Worm (Caenorhabditis elegans) whole organism, L4 larva: Measurements from ENCODE around the gene R10E4.7.

ENCODE experiments used
- F44E2.7 ChIP-seq: fragments of 200-800 bp; sonication (Bioruptor generic); IDR thresholded peaks from 2 replicates; pipeline ENCODE4 v2.1.2; 2022; ENCODE audit warnings: missing genetic modification characterization, missing compliant biosample characterization
- F49E8.2 ChIP-seq: sonication (generic microtip); optimal IDR thresholded peaks from 2 replicates; lab custom pipeline; 2016; ENCODE audit warnings: missing compliant biosample characterization, mild to moderate bottlenecking, missing genetic modification characterization, borderline replicate concordance
- Y48G9A.11 ChIP-seq: fragments of 200-800 bp; sonication (Bioruptor generic); IDR thresholded peaks from 2 replicates; pipeline ENCODE4 v1.3.6; 2022; ENCODE audit warnings: missing genetic modification reagents, missing genetic modification characterization, missing compliant biosample characterization
- ZK337.2 ChIP-seq: fragments of 200-800 bp; sonication (Bioruptor generic); IDR thresholded peaks from 2 replicates; pipeline ENCODE4 v1.3.6; 2022; ENCODE audit warnings: missing genetic modification reagents, missing genetic modification characterization, missing compliant biosample characterization
- ZK546.5 ChIP-seq, 2 experiments: sonication (generic microtip); optimal IDR thresholded peaks; 2 replicates each; lab custom pipeline; 2017; ENCODE audit warnings: missing biosample characterization in 2 of 2, missing genetic modification characterization in 2 of 2
- aha-1 ChIP-seq: fragments of 150-350 bp; peaks from one replicate; lab custom pipeline; 2014; ENCODE audit warnings: missing biosample characterization, missing genetic modification characterization
- attf-4 ChIP-seq: sonication (generic microtip); optimal IDR thresholded peaks from 3 replicates; lab custom pipeline; 2017; ENCODE audit warnings: missing biosample characterization, missing genetic modification characterization
- ceh-20 ChIP-seq: fragments of 200-800 bp; sonication (Bioruptor generic); IDR thresholded peaks from 2 replicates; pipeline ENCODE4 v1.3.6; 2022; ENCODE audit warnings: missing genetic modification reagents, missing genetic modification characterization, missing compliant biosample characterization
- ceh-32 ChIP-seq: sonication (generic microtip); optimal IDR thresholded peaks from 2 replicates; lab custom pipeline; 2016; ENCODE audit warnings: mild to moderate bottlenecking, missing genetic modification characterization, missing compliant biosample characterization; ENCODE audit not compliant: poor library complexity
- ceh-62 ChIP-seq: sonication (generic microtip); optimal IDR thresholded peaks from 2 replicates; lab custom pipeline; 2017; ENCODE audit warnings: missing biosample characterization, missing genetic modification characterization
- ces-1 ChIP-seq: fragments of 150-350 bp; sonication (generic microtip); optimal IDR thresholded peaks from 4 replicates; lab custom pipeline; 2014; ENCODE audit warnings: missing biosample characterization, missing genetic modification reagents, missing genetic modification characterization
- daf-12 ChIP-seq: fragments of 150-350 bp; optimal IDR thresholded peaks from 2 replicates; lab custom pipeline; 2014; ENCODE audit warnings: missing biosample characterization, missing genetic modification reagents, missing genetic modification characterization
- dmd-6 ChIP-seq: fragments of 200-800 bp; sonication (Bioruptor generic); IDR thresholded peaks from 2 replicates; pipeline ENCODE4 v1.3.6; 2022; ENCODE audit warnings: missing genetic modification reagents, missing genetic modification characterization, missing compliant biosample characterization
- dmd-9 ChIP-seq: fragments of 200-800 bp; sonication (Bioruptor generic); IDR thresholded peaks from 2 replicates; pipeline ENCODE4 v1.3.6; 2022; ENCODE audit warnings: missing genetic modification reagents, missing genetic modification characterization, missing compliant biosample characterization
- duxl-1 ChIP-seq: sonication (generic microtip); optimal IDR thresholded peaks from 2 replicates; lab custom pipeline; 2016; ENCODE audit warnings: mild to moderate bottlenecking, missing genetic modification characterization, moderate library complexity, missing compliant biosample characterization; ENCODE audit not compliant: poor library complexity
- egl-27 ChIP-seq: sonication (generic microtip); optimal IDR thresholded peaks from 3 replicates; lab custom pipeline; 2017; ENCODE audit warnings: missing biosample characterization, missing genetic modification reagents, missing genetic modification characterization
- egl-43 ChIP-seq: fragments of 200-800 bp; sonication (Bioruptor generic); IDR thresholded peaks from 2 replicates; pipeline ENCODE4 v1.3.6; 2022; ENCODE audit warnings: missing genetic modification reagents, missing genetic modification characterization, missing compliant biosample characterization
- fkh-10 ChIP-seq: fragments of 150-350 bp; optimal IDR thresholded peaks from 2 replicates; lab custom pipeline; 2014; ENCODE audit warnings: missing biosample characterization, missing genetic modification reagents, missing genetic modification characterization
- fos-1 ChIP-seq: fragments of 150-350 bp; optimal IDR thresholded peaks from 2 replicates; lab custom pipeline; 2014; ENCODE audit warnings: missing biosample characterization, missing genetic modification characterization
- hlh-11 ChIP-seq: fragments of 200-800 bp; sonication (Bioruptor generic); optimal IDR thresholded peaks from 2 replicates; lab custom pipeline; 2018; ENCODE audit warnings: mild to moderate bottlenecking, missing genetic modification characterization, missing compliant biosample characterization
- hlh-30 ChIP-seq: sonication (generic microtip); optimal IDR thresholded peaks from 2 replicates; lab custom pipeline; 2017; ENCODE audit warnings: antibody characterized with exemption, mild to moderate bottlenecking, missing genetic modification characterization, missing compliant biosample characterization; ENCODE audit not compliant: insufficient read depth
- hmg-1.1 ChIP-seq: fragments of 200-800 bp; sonication (Bioruptor generic); IDR thresholded peaks from 2 replicates; pipeline ENCODE4 v1.3.6; 2022; ENCODE audit warnings: missing genetic modification reagents, missing genetic modification characterization, missing compliant biosample characterization
- jun-1 ChIP-seq: fragments of 150-350 bp; optimal IDR thresholded peaks from 2 replicates; lab custom pipeline; 2014; ENCODE audit warnings: missing biosample characterization, missing genetic modification reagents, missing genetic modification characterization
- lin-15B ChIP-seq: fragments of 150-350 bp; sonication (generic microtip); optimal IDR thresholded peaks from 3 replicates; lab custom pipeline; 2014; ENCODE audit warnings: missing biosample characterization, missing genetic modification characterization
- lin-39 ChIP-seq: fragments of 150-350 bp; optimal IDR thresholded peaks from 2 replicates; lab custom pipeline; 2014; ENCODE audit warnings: missing biosample characterization, missing genetic modification reagents, missing genetic modification characterization
- lir-3 ChIP-seq: sonication (generic microtip); optimal IDR thresholded peaks from 2 replicates; lab custom pipeline; 2016; ENCODE audit warnings: mild to moderate bottlenecking, missing genetic modification characterization, missing compliant biosample characterization
- lsy-2 ChIP-seq, 2 experiments: fragments of 150-350 bp in 1 of 2; sonication (generic microtip) in 1 of 2; optimal IDR thresholded peaks; 2 replicates each; lab custom pipeline; 2014 to 2017; ENCODE audit warnings: missing biosample characterization in 2 of 2, missing genetic modification characterization in 2 of 2
- mdl-1 ChIP-seq, 2 experiments: fragments of 150-350 bp in 1 of 2; sonication (generic microtip) in 1 of 2; optimal IDR thresholded peaks; 2 replicates each; lab custom pipeline; 2014 to 2017; ENCODE audit warnings: missing biosample characterization in 2 of 2, missing genetic modification characterization in 2 of 2
- mes-2 ChIP-seq: sonication (generic microtip); optimal IDR thresholded peaks from 2 replicates; lab custom pipeline; 2016; ENCODE audit warnings: missing genotype, mild to moderate bottlenecking, missing genetic modification characterization, missing compliant biosample characterization; ENCODE audit not compliant: poor library complexity, severe bottlenecking
- mxl-2 ChIP-seq: fragments of 200-800 bp; sonication (Bioruptor generic); conservative IDR thresholded peaks from 2 replicates; pipeline ENCODE4 v1.3.6; 2022; ENCODE audit warnings: missing genetic modification reagents, missing genetic modification characterization, missing compliant biosample characterization
- mxl-3 ChIP-seq: fragments of 200-800 bp; sonication (Bioruptor generic); optimal IDR thresholded peaks from 2 replicates; lab custom pipeline; 2018; ENCODE audit warnings: mild to moderate bottlenecking, missing genetic modification characterization, missing compliant biosample characterization
- nhr-102 ChIP-seq: sonication (generic microtip); optimal IDR thresholded peaks from 2 replicates; lab custom pipeline; 2016; ENCODE audit warnings: mild to moderate bottlenecking, missing genetic modification characterization, moderate library complexity, missing compliant biosample characterization
- nhr-11 ChIP-seq: fragments of 150-350 bp; optimal IDR thresholded peaks from 2 replicates; lab custom pipeline; 2014; ENCODE audit warnings: missing biosample characterization, missing genetic modification characterization
- nhr-111 ChIP-seq: fragments of 200-800 bp; sonication (Bioruptor generic); optimal IDR thresholded peaks from 2 replicates; lab custom pipeline; 2018; ENCODE audit warnings: mild to moderate bottlenecking, missing genetic modification characterization, missing compliant biosample characterization
- nhr-41 ChIP-seq: fragments of 200-800 bp; sonication (Bioruptor generic); IDR thresholded peaks from 2 replicates; pipeline ENCODE4 v1.3.6; 2022; ENCODE audit warnings: missing genetic modification reagents, missing genetic modification characterization, missing compliant biosample characterization
- nhr-6 ChIP-seq: fragments of 150-350 bp; optimal IDR thresholded peaks from 2 replicates; lab custom pipeline; 2014; ENCODE audit warnings: missing biosample characterization, missing genetic modification characterization
- pha-4 ChIP-seq, 2 experiments: fragments of 150-350 bp in 1 of 2; fragments of 200-800 bp in 1 of 2; sonication (Bioruptor generic) in 1 of 2; IDR thresholded peaks in 1 of 2; optimal IDR thresholded peaks in 1 of 2; 2 replicates each; pipeline versions ENCODE4 v1.3.6 to Lab custom; 2014 to 2022; ENCODE audit warnings: missing genetic modification characterization in 2 of 2, missing genetic modification reagents in 2 of 2, missing biosample characterization in 1 of 2, missing compliant biosample characterization in 1 of 2
- pqm-1 ChIP-seq: sonication (generic microtip); optimal IDR thresholded peaks from 2 replicates; lab custom pipeline; 2017; ENCODE audit warnings: missing biosample characterization, missing genetic modification characterization
- set-16 ChIP-seq: fragments of 200-800 bp; sonication (Bioruptor generic); IDR thresholded peaks from 2 replicates; pipeline ENCODE4 v1.3.6; 2022; ENCODE audit warnings: missing genetic modification reagents, missing genetic modification characterization, missing compliant biosample characterization
- snpc-1.2 ChIP-seq: fragments of 200-800 bp; sonication (Bioruptor generic); IDR thresholded peaks from 2 replicates; pipeline ENCODE4 v1.3.6; 2022; ENCODE audit warnings: missing genetic modification reagents, missing genetic modification characterization, missing compliant biosample characterization
- snpc-4 ChIP-seq: fragments of 150-350 bp; optimal IDR thresholded peaks from 2 replicates; lab custom pipeline; 2014; ENCODE audit warnings: missing biosample characterization, missing genetic modification characterization
- spr-1 ChIP-seq: sonication (generic microtip); optimal IDR thresholded peaks from 2 replicates; lab custom pipeline; 2016; ENCODE audit warnings: mild to moderate bottlenecking, missing genetic modification characterization, missing compliant biosample characterization
- tag-97 ChIP-seq: fragments of 200-800 bp; sonication (Bioruptor generic); IDR thresholded peaks from 2 replicates; pipeline ENCODE4 v1.3.6; 2022; ENCODE audit warnings: missing genetic modification characterization, missing compliant biosample characterization
- tra-1 ChIP-seq: fragments of 200-800 bp; sonication (Bioruptor generic); IDR thresholded peaks from 2 replicates; pipeline ENCODE4 v1.3.6; 2022; ENCODE audit warnings: missing genetic modification reagents, missing genetic modification characterization, missing compliant biosample characterization
- unc-130 ChIP-seq: sonication (generic microtip); optimal IDR thresholded peaks from 2 replicates; lab custom pipeline; 2016; ENCODE audit warnings: missing genetic modification reagents, missing genetic modification characterization, missing compliant biosample characterization
- unc-39 ChIP-seq: sonication (generic microtip); optimal IDR thresholded peaks from 2 replicates; lab custom pipeline; 2017; ENCODE audit warnings: missing biosample characterization, missing genetic modification characterization
- vab-7 ChIP-seq: fragments of 200-800 bp; sonication (Bioruptor generic); IDR thresholded peaks from 2 replicates; pipeline ENCODE4 v1.3.6; 2022; ENCODE audit warnings: missing genetic modification reagents, missing genetic modification characterization, missing compliant biosample characterization
- zag-1 ChIP-seq: fragments of 150-350 bp; optimal IDR thresholded peaks from 2 replicates; lab custom pipeline; 2014; ENCODE audit warnings: missing biosample characterization, missing genetic modification characterization
- zfp-3 ChIP-seq: fragments of 200-800 bp; sonication (Bioruptor generic); conservative IDR thresholded peaks from 2 replicates; pipeline ENCODE4 v1.3.6; 2022; ENCODE audit warnings: missing genetic modification reagents, missing genetic modification characterization, missing compliant biosample characterization
- ztf-11 ChIP-seq: fragments of 150-350 bp; optimal IDR thresholded peaks from 2 replicates; lab custom pipeline; 2014; ENCODE audit warnings: missing biosample characterization, missing genetic modification characterization
- ztf-7 ChIP-seq: fragments of 150-350 bp; optimal IDR thresholded peaks from 2 replicates; lab custom pipeline; 2014; ENCODE audit warnings: missing biosample characterization, missing genetic modification characterization

The R10E4.7 gene

DNA sequence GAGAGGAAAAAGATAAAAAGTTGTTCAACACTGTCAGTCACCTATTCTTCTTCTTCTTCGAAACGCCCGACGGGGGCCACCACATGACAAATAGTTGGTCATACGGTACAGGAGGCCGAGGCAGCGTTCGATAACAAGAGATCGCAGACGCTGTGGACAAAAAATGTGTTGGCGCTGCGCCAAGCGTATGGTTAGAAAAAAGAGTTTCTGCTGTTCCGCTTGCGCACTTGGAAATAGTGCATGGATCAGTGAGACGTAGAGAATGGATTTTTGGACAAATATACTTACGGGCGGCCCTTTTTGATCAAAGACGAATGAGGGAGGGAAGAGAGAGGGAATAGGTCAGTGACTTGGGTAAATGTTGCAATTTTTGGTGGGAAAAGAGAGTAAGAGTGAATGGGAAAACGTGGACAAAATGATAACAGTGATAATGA lies 9.9 kb upstream of the R10E4.7 start (continued):
- peak; percentile 65; the same call in 1 of the 2 replicates for TF ChIP-seq tra-1 (GFP tag; lab: Robert Waterston, UW)
- TF ChIP-seq nhr-41, result peak; percentile 60; the same call in 1 of the 2 replicates
- TF ChIP-seq aha-1 (tag; lab: Kevin White, UChicago), result peak; percentile 87
- TF ChIP-seq pqm-1 (tag; lab: Kevin White, UChicago), result peak; percentile 75
- TF ChIP-seq zfp-3 (GFP tag; lab: Robert Waterston, UW), result no peak
- no peak for TF ChIP-seq fkh-10 (GFP tag; lab: Kevin White, UChicago)
- TF ChIP-seq nhr-11, result peak; percentile 30
- TF ChIP-seq dmd-9 (GFP tag; lab: Robert Waterston, UW), result no peak
- TF ChIP-seq spr-1 (tag; lab: Kevin White, UChicago), result peak; percentile 68
- TF ChIP-seq mes-2, result peak; percentile 52
- no peak for TF ChIP-seq mxl-2 (GFP tag; lab: Robert Waterston, UW)
- TF ChIP-seq vab-7 (GFP tag; lab: Robert Waterston, UW), result no peak
- TF ChIP-seq hmg-1.1, result peak; percentile 52
- TF ChIP-seq daf-12, result no peak
- TF ChIP-seq unc-130 (GFP tag; lab: Kevin White, UChicago), result no peak
- TF ChIP-seq lir-3, result no peak
- TF ChIP-seq lin-15B, result no peak
- TF ChIP-seq snpc-4 (tag; lab: Kevin White, UChicago), result no peak
- TF ChIP-seq duxl-1 (tag; lab: Kevin White, UChicago), result peak; percentile 32
- peak; percentile 35 to 89 for TF ChIP-seq mdl-1 (tag; optimal IDR thresholded peaks at IDR 0.05; lab: Kevin White, UChicago)
- no peak for TF ChIP-seq zag-1 (tag; lab: Kevin White, UChicago)
- no peak for TF ChIP-seq unc-39 (tag; lab: Kevin White, UChicago)
- peak; percentile 73 for TF ChIP-seq nhr-102 (tag; lab: Kevin White, UChicago)
- TF ChIP-seq set-16 (GFP tag; lab: Robert Waterston, UW), result peak; percentile 37; the same call in 1 of the 2 replicates
- peak; percentile 65 for TF ChIP-seq pha-4 (GFP tag; IDR thresholded peaks at IDR 0.05; lab: Robert Waterston, UW)
- TF ChIP-seq pha-4 (tag; optimal IDR thresholded peaks at IDR 0.05; lab: Kevin White, UChicago), result peak; percentile 16
- TF ChIP-seq tag-97, result no peak
- TF ChIP-seq lin-39 (tag; lab: Kevin White, UChicago), result no peak
- peak; percentile 92 for TF ChIP-seq mxl-3 (GFP tag; lab: Kevin White, UChicago)
- no peak for TF ChIP-seq egl-27 (tag; lab: Kevin White, UChicago)
- no peak for TF ChIP-seq fos-1 (tag; lab: Kevin White, UChicago)
- TF ChIP-seq ztf-7, result no peak
- TF ChIP-seq F49E8.2 (tag; lab: Kevin White, UChicago), result no peak
- TF ChIP-seq ZK337.2 (GFP tag; lab: Robert Waterston, UW), result no peak
- TF ChIP-seq hlh-30 (tag; lab: Kevin White, UChicago), result peak; percentile 96
- TF ChIP-seq nhr-111 (GFP tag; lab: Kevin White, UChicago), result no peak
- peak; percentile 21 for TF ChIP-seq nhr-6 (tag; lab: Kevin White, UChicago)
- no peak for TF ChIP-seq ces-1 (GFP tag; lab: Kevin White, UChicago)
- TF ChIP-seq egl-43 (GFP tag; lab: Robert Waterston, UW), result no peak
- no peak for TF ChIP-seq ZK546.5 (tag; optimal IDR thresholded peaks at IDR 0.05; lab: Kevin White, UChicago)
- peak; percentile 97 for TF ChIP-seq hlh-11
- TF ChIP-seq lsy-2 (tag; optimal IDR thresholded peaks at IDR 0.05; lab: Kevin White, UChicago), result peak in 1 of 2 experiments; percentile 82
- TF ChIP-seq snpc-1.2 (GFP tag; lab: Robert Waterston, UW), result no peak
- 0 out of 2 replicates have a peak, but pooled peaks have one; percentile 33 for TF ChIP-seq ceh-20 (GFP tag; lab: Robert Waterston, UW)
- TF ChIP-seq attf-4 (tag; lab: Kevin White, UChicago), result no peak
- no peak for TF ChIP-seq ceh-32 (tag; lab: Kevin White, UChicago)
- TF ChIP-seq ceh-62 (tag; lab: Kevin White, UChicago), result no peak
- TF ChIP-seq Y48G9A.11 (GFP tag; lab: Robert Waterston, UW), result no peak
- peak; percentile 88 for TF ChIP-seq dmd-6
- TF ChIP-seq ztf-11 (tag; lab: Kevin White, UChicago), result no peak
- TF ChIP-seq F44E2.7, result no peak
- TF ChIP-seq jun-1 (tag; lab: Kevin White, UChicago), result peak; percentile 8
